Worm (Caenorhabditis elegans): Measurements from ENCODE around the gene F11G11.4.

- TF ChIP-seq lag-1 (GFP tag; IDR thresholded peaks at IDR 0.05) (no peak), unc-62 (GFP tag; optimal IDR thresholded peaks at IDR 0.05) (no peak), repo-1 (tag; optimal IDR thresholded peaks at IDR 0.05) (no peak), hsf-1 (GFP tag; IDR thresholded peaks at IDR 0.05) (no peak), lin-35 (GFP tag; optimal IDR thresholded peaks at IDR 0.05) (no peak)
Observed at ce11 chrII:4822610-4823009, 37.8 kb upstream of the F11G11.4 start.
